Fruit fly (Drosophila melanogaster): ENCODE measurements around the gene MFS10.

MFS10 gene

dm6 chrX:13154783-13155182 lies 26.0 kb downstream of the MFS10 start, which contains the start of the genes CG4318 and CG4332 (continued):
- TF ChIP-seq BEAF-32 (GFP tag; optimal IDR thresholded peaks at IDR 0.05) (peak; percentile 79), B-H2 (GFP tag; optimal IDR thresholded peaks at IDR 0.05) (no peak), CG4282 (GFP tag; optimal IDR thresholded peaks at IDR 0.05) (no peak), Chrac-16 (GFP tag; optimal IDR thresholded peaks at IDR 0.05) (no peak), ham (GFP tag; IDR thresholded peaks at IDR 0.05) (no peak), CG31388 (GFP tag; optimal IDR thresholded peaks at IDR 0.05) (no peak), tna (GFP tag; IDR thresholded peaks at IDR 0.05; ENCODE audit: partially characterized antibody) (peak; percentile 82), CG17186 (GFP tag; optimal IDR thresholded peaks at IDR 0.05) (no peak), CG11696 (GFP tag; IDR thresholded peaks at IDR 0.05) (no peak), ase (GFP tag; IDR thresholded peaks at IDR 0.05) (no peak), inv (GFP tag; IDR thresholded peaks at IDR 0.05; ENCODE audit: partially characterized antibody) (peak; percentile 79), CG15073 (GFP tag; optimal IDR thresholded peaks at IDR 0.05) (no peak), Lim3 (GFP tag; IDR thresholded peaks at IDR 0.05) (no peak), vnd (GFP tag; IDR thresholded peaks at IDR 0.05; ENCODE audit: partially characterized antibody) (peak; percentile 74), zen (tag; optimal IDR thresholded peaks at IDR 0.05) (no peak), CG1832 (GFP tag; optimal IDR thresholded peaks at IDR 0.05) (no peak), pzg (GFP tag; optimal IDR thresholded peaks at IDR 0.05) (peak; percentile 53), pfk (GFP tag; optimal IDR thresholded peaks at IDR 0.05) (no peak), eve (GFP tag; optimal IDR thresholded peaks at IDR 0.05) (no peak), CG16863 (GFP tag; optimal IDR thresholded peaks at IDR 0.05) (no peak), CG1647 (GFP tag; optimal IDR thresholded peaks at IDR 0.05) (no peak), CG12236 (GFP tag; optimal IDR thresholded peaks at IDR 0.05) (no peak), Dp (GFP tag; optimal IDR thresholded peaks at IDR 0.05) (peak; percentile 22), scrt (GFP tag; optimal IDR thresholded peaks at IDR 0.05) (no peak), amos (GFP tag; IDR thresholded peaks at IDR 0.05; ENCODE audit: partially characterized antibody) (peak; percentile 89), CG10267 (tag; optimal IDR thresholded peaks at IDR 0.05) (no peak), CG3726 (GFP tag; IDR thresholded peaks at IDR 0.05) (no peak), pan (optimal IDR thresholded peaks at IDR 0.05) (no peak), pan (GFP tag; optimal IDR thresholded peaks at IDR 0.05 in 1 of 2, IDR thresholded peaks at IDR 0.05 in 1 of 2) (no peak), E2f2 (GFP tag; IDR thresholded peaks at IDR 0.05) (no peak), Sry-δ (GFP tag; optimal IDR thresholded peaks at IDR 0.05) (peak; percentile 92), CG7786 (GFP tag; optimal IDR thresholded peaks at IDR 0.05) (no peak), chinmo (GFP tag; IDR thresholded peaks at IDR 0.05; ENCODE audit: partially characterized antibody) (peak; percentile 85; the same call in 1 of the 4 replicates), CG14965 (GFP tag; optimal IDR thresholded peaks at IDR 0.05; ENCODE audit: borderline replicate concordance) (no peak), maf-S (GFP tag; optimal IDR thresholded peaks at IDR 0.05) (no peak), Jarid2 (GFP tag; optimal IDR thresholded peaks at IDR 0.05) (no peak), CG11398 (GFP tag; optimal IDR thresholded peaks at IDR 0.05) (no peak), ab (GFP tag; optimal IDR thresholded peaks at IDR 0.05) (no peak), nerfin-2 (GFP tag; IDR thresholded peaks at IDR 0.05; ENCODE audit: partially characterized antibody) (peak; percentile 72), CG16813 (GFP tag; IDR thresholded peaks at IDR 0.05; ENCODE audit: partially characterized antibody) (peak; percentile 85), CG7963 (GFP tag; IDR thresholded peaks at IDR 0.05; ENCODE audit: partially characterized antibody) (peak; percentile 68), CG3995 (GFP tag; optimal IDR thresholded peaks at IDR 0.05) (peak; percentile 36), Hsf (GFP tag; optimal IDR thresholded peaks at IDR 0.05) (no peak), Taf1 (GFP tag; IDR thresholded peaks at IDR 0.05) (no peak), twi (tag; optimal IDR thresholded peaks at IDR 0.05) (no peak), mld (GFP tag; IDR thresholded peaks at IDR 0.05; ENCODE audit: partially characterized antibody) (peak; percentile 83), CG18011 (GFP tag; optimal IDR thresholded peaks at IDR 0.05) (no peak), CG15696 (tag; optimal IDR thresholded peaks at IDR 0.05) (no peak), CG18476 (GFP tag; optimal IDR thresholded peaks at IDR 0.05) (no peak), Dbx (GFP tag; IDR thresholded peaks at IDR 0.05) (0 out of 3 replicates have a peak, but pooled peaks have one; percentile 7), Oaz (GFP tag; IDR thresholded peaks at IDR 0.05) (no peak)

Measured in whole organism, embryonic.